Fruit fly (Drosophila melanogaster) whole organism, prepupa: Measurements from ENCODE around the gene red.

ENCODE experiments used
- Blimp-1 ChIP-seq: fragments of 200-800 bp; sonication (Bioruptor generic); optimal IDR thresholded peaks from 3 replicates; lab custom pipeline; 2017; ENCODE audit warnings: missing biosample characterization, missing genetic modification characterization, mild to moderate bottlenecking, moderate library complexity, missing genetic modification reagents
- CG10669 ChIP-seq: fragments of 200-800 bp; sonication (Bioruptor generic); optimal IDR thresholded peaks from 3 replicates; lab custom pipeline; 2018; ENCODE audit warnings: missing biosample characterization, mild to moderate bottlenecking, missing genetic modification characterization, moderate library complexity
- CG11294 ChIP-seq: fragments of 200-800 bp; sonication (Bioruptor generic); IDR thresholded peaks from 2 replicates; pipeline ENCODE4 v1.3.6; 2022; ENCODE audit warnings: missing biosample characterization, missing genetic modification characterization
- CG11902 ChIP-seq: fragments of 200-800 bp; sonication (Bioruptor generic); optimal IDR thresholded peaks from 3 replicates; lab custom pipeline; 2016; ENCODE audit warnings: missing biosample characterization, missing genetic modification characterization
- CG1621 ChIP-seq: fragments of 200-800 bp; sonication (Bioruptor generic); optimal IDR thresholded peaks from 3 replicates; lab custom pipeline; 2018; ENCODE audit warnings: missing biosample characterization, mild to moderate bottlenecking, missing genetic modification characterization
- Gug ChIP-seq: fragments of 200-800 bp; sonication (Bioruptor generic); IDR thresholded peaks from 2 replicates; pipeline ENCODE4 v1.3.6; 2022; ENCODE audit warnings: missing biosample characterization, missing genetic modification characterization
- Hr39 ChIP-seq: fragments of 200-800 bp; sonication (Bioruptor generic); optimal IDR thresholded peaks from 2 replicates; lab custom pipeline; 2016; ENCODE audit warnings: missing biosample characterization, missing genetic modification characterization
- Smox ChIP-seq: fragments of 200-800 bp; sonication (Bioruptor generic); optimal IDR thresholded peaks from 3 replicates; lab custom pipeline; 2016; ENCODE audit warnings: missing biosample characterization, missing genetic modification characterization
- Sox14 ChIP-seq: fragments of 200-800 bp; sonication (Bioruptor generic); optimal IDR thresholded peaks from 3 replicates; lab custom pipeline; 2016; ENCODE audit warnings: missing biosample characterization, missing genetic modification characterization
- Sox15 ChIP-seq: fragments of 200-800 bp; sonication (Bioruptor generic); optimal IDR thresholded peaks from 3 replicates; lab custom pipeline; 2016; ENCODE audit warnings: missing biosample characterization, missing genetic modification characterization
- fd85E ChIP-seq: fragments of 200-800 bp; sonication (Bioruptor generic); optimal IDR thresholded peaks from 3 replicates; lab custom pipeline; 2016; ENCODE audit warnings: missing biosample characterization, missing genetic modification characterization
- salr ChIP-seq, 2 experiments: fragments of 200-800 bp; sonication (Bioruptor generic); optimal IDR thresholded peaks; 3 replicates each; lab custom pipeline; 2016 to 2018; ENCODE audit warnings: missing biosample characterization in 2 of 2, missing genetic modification characterization in 2 of 2, mild to moderate bottlenecking in 1 of 2
- svp ChIP-seq: fragments of 200-800 bp; sonication (Bioruptor generic); peaks from one replicate; lab custom pipeline; 2016; ENCODE audit warnings: missing biosample characterization, missing genetic modification characterization

DNA sequence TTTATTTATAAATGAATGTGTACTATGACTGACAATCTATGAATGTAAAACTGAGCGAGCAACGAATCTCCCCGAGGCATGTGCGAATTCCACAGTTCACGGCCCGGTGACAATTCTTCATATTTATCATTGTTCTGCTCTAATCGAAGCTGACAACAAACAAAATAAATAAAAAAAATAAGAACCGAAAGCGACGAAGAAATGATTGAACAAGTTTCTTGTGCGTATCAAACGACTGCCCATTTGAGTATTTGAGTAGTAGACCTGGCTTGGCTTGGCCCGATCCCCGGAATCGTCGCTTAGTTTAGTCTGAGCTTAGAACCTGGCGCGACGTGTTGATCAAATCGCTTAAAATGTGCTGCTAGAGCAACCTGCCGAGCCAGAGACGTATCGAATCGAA, 21.2 kb downstream of the red start, which contains the start of gene CG31321:
- no peak for TF ChIP-seq fd85E (GFP tag; lab: Kevin White, UChicago)
- no peak for TF ChIP-seq CG10669 (GFP tag; lab: Kevin White, UChicago)
- TF ChIP-seq Sox15 (GFP tag; lab: Kevin White, UChicago), result no peak
- no peak for TF ChIP-seq Smox (GFP tag; lab: Kevin White, UChicago)
- no peak for TF ChIP-seq Blimp-1 (GFP tag; lab: Kevin White, UChicago)
- no peak for TF ChIP-seq Gug (GFP tag; lab: Robert Waterston, UW)
- TF ChIP-seq Sox14, result no peak
- TF ChIP-seq Hr39 (GFP tag; lab: Kevin White, UChicago), result no peak
- TF ChIP-seq CG11902, result no peak
- TF ChIP-seq CG1621 (tag; lab: Kevin White, UChicago), result no peak
- no peak for TF ChIP-seq svp (GFP tag; lab: Kevin White, UChicago)
- no peak for TF ChIP-seq CG11294
- no peak for TF ChIP-seq salr (GFP tag; optimal IDR thresholded peaks at IDR 0.05; lab: Kevin White, UChicago)
